Worm (Caenorhabditis elegans) whole organism, L2 larva: ENCODE measurements around the gene Y73C8C.10.

Experiments used
- lin-13 ChIP-seq: fragments of 150-350 bp; optimal IDR thresholded peaks from 2 replicates; lab custom pipeline; 2014; ENCODE audit warnings: missing biosample characterization, missing genetic modification reagents, missing genetic modification characterization
- mab-5 ChIP-seq: fragments of 150-350 bp; optimal IDR thresholded peaks from 2 replicates; lab custom pipeline; 2014; ENCODE audit warnings: missing biosample characterization, missing genetic modification characterization

DNA sequence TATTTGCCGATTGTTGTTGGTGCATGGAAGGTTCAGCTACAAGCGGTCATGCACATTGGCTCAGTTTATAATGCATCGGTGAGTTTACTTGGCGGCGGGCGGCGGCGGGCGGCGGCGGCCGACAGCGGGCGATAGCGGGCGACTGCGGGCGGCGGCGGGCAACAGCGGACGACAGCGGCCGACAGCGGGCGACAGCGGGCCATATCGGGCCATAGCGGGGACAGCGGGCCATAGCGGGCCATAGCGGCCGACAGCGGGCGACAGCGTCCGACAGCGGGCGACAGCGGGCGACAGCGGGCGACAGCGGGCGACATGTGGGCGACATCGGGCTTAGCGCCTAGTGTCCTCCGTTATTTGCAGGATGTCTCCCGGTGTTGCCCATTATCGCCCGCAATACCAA is 4.5 kb upstream of the Y73C8C.10 start:
- TF ChIP-seq mab-5 (tag; lab: Kevin White, UChicago) (no peak), lin-13 (GFP tag; lab: Kevin White, UChicago) (no peak)
